Fruit fly (Drosophila melanogaster) whole organism, embryonic: ENCODE data around the gene Smvt.

Source experiments
- CG5180 ChIP-seq: fragments of 200-800 bp; sonication (Bioruptor generic); optimal IDR thresholded peaks from 3 replicates; lab custom pipeline; 2017; ENCODE audit warnings: missing biosample characterization, missing genetic modification characterization, mild to moderate bottlenecking, moderate library complexity, missing genetic modification reagents
- CG9727 ChIP-seq: fragments of 200-800 bp; sonication (Bioruptor generic); optimal IDR thresholded peaks from 3 replicates; lab custom pipeline; 2017; ENCODE audit warnings: missing biosample characterization, mild to moderate bottlenecking, missing genetic modification characterization

DNA sequence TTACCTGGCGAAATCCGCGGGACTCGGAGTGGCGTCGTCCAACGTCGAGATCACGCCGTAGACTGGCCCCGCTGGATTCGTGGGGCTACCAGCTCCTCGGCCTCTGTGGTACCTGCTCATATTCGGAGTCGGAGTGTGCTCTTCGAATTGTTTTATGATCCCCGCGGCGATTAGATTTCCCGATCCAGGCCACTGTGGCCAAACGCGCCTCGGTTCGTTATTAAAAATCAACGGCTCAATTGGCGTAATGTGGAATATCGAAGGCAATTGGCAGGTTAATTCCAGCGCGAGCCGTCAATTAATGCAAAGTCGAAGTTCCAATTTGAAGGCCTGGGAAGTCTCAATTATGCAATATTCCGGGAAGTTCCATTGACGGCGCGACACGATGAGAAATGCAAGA is 48.2 kb upstream of the Smvt start:
- no peak for TF ChIP-seq CG9727 (GFP tag; lab: Kevin White, UChicago)
- no peak for TF ChIP-seq CG5180 (GFP tag; lab: Kevin White, UChicago)
